Worm (Caenorhabditis elegans): ENCODE measurements around the gene sym-2.

- TF ChIP-seq nhr-67 (tag; optimal IDR thresholded peaks at IDR 0.05) (no peak), fkh-10 (GFP tag; optimal IDR thresholded peaks at IDR 0.05) (no peak), nhr-12 (tag; optimal IDR thresholded peaks at IDR 0.05) (no peak), pha-4 (tag; optimal IDR thresholded peaks at IDR 0.05) (no peak), nhr-11 (tag; optimal IDR thresholded peaks at IDR 0.05) (no peak), elt-2 (tag; optimal IDR thresholded peaks at IDR 0.05) (no peak), egl-27 (tag; optimal IDR thresholded peaks at IDR 0.05) (no peak), ZK546.5 (tag; optimal IDR thresholded peaks at IDR 0.05) (no peak), nhr-25 (tag; optimal IDR thresholded peaks at IDR 0.05) (no peak), nhr-237 (tag; optimal IDR thresholded peaks at IDR 0.05) (no peak), snpc-4 (tag; optimal IDR thresholded peaks at IDR 0.05) (no peak)
These were observed 24.9 kb upstream of the sym-2 start, which contains the start of gene znfx-1 for ce11 chrII:9213055-9213708.
